Worm (Caenorhabditis elegans) whole organism, L1 larva: ENCODE measurements around the gene M02D8.5.

Experiments used
- nhr-11 ChIP-seq: fragments of 150-350 bp; optimal IDR thresholded peaks from 2 replicates; lab custom pipeline; 2014; ENCODE audit warnings: missing biosample characterization, missing genetic modification characterization
- sup-37 ChIP-seq: fragments of 200-800 bp; sonication (Bioruptor generic); optimal IDR thresholded peaks from 2 replicates; lab custom pipeline; 2018; ENCODE audit warnings: mild to moderate bottlenecking, missing genetic modification characterization, missing compliant biosample characterization

- no peak for TF ChIP-seq sup-37 (GFP tag; lab: Kevin White, UChicago)
- no peak for TF ChIP-seq nhr-11 (tag; lab: Kevin White, UChicago)
These were observed 17.2 kb upstream of the M02D8.5 start, which contains the start of gene ZK721.4 for ce11 chrX:8778558-8778957.
